Fruit fly (Drosophila melanogaster) whole organism, embryonic: Measurements from ENCODE around the gene Pp4-19C.

Source experiments
- Atf-2 ChIP-seq: fragments of 200-800 bp; sonication (Bioruptor generic); optimal IDR thresholded peaks from 2 replicates; lab custom pipeline; 2016; ENCODE audit warnings: missing biosample characterization, missing genetic modification characterization
- Atf6 ChIP-seq: fragments of 200-800 bp; sonication (Bioruptor generic); IDR thresholded peaks from 2 replicates; pipeline ENCODE4 v1.3.6; 2022; ENCODE audit warnings: missing biosample characterization, missing genetic modification characterization
- Bgb ChIP-seq: fragments of 200-800 bp; sonication (Bioruptor generic); IDR thresholded peaks from 2 replicates; pipeline ENCODE4 v1.3.6; 2022; ENCODE audit warnings: missing biosample characterization, missing genetic modification characterization; ENCODE audit not compliant: partially characterized antibody
- CG10565 ChIP-seq: fragments of 200-800 bp; sonication (Bioruptor generic); optimal IDR thresholded peaks from 3 replicates; lab custom pipeline; 2016; ENCODE audit warnings: missing biosample characterization, mild to moderate bottlenecking, missing genetic modification characterization
- CG12104 ChIP-seq: fragments of 200-800 bp; sonication (Bioruptor generic); optimal IDR thresholded peaks from 3 replicates; lab custom pipeline; 2016; ENCODE audit warnings: missing biosample characterization, missing genetic modification characterization
- CG12219 ChIP-seq: fragments of 200-800 bp; sonication (Bioruptor generic); optimal IDR thresholded peaks from 3 replicates; lab custom pipeline; 2018; ENCODE audit warnings: missing biosample characterization, mild to moderate bottlenecking, missing genetic modification characterization
- CG18262 ChIP-seq: fragments of 200-800 bp; optimal IDR thresholded peaks from 3 replicates; lab custom pipeline; 2019; ENCODE audit warnings: missing biosample characterization, mild to moderate bottlenecking, missing genetic modification characterization, moderate library complexity
- CG2120 ChIP-seq: fragments of 200-800 bp; sonication (Bioruptor generic); optimal IDR thresholded peaks from 3 replicates; lab custom pipeline; 2016; ENCODE audit warnings: missing biosample characterization, missing genetic modification characterization
- CG31388 ChIP-seq: fragments of 200-800 bp; sonication (Bioruptor generic); optimal IDR thresholded peaks from 2 replicates; lab custom pipeline; 2016; ENCODE audit warnings: missing biosample characterization, missing genetic modification characterization
- CG3838 ChIP-seq: fragments of 200-800 bp; sonication (Bioruptor generic); optimal IDR thresholded peaks from 3 replicates; lab custom pipeline; 2016; ENCODE audit warnings: missing biosample characterization, missing genetic modification characterization
- CG4282 ChIP-seq: fragments of 200-800 bp; sonication (Bioruptor generic); optimal IDR thresholded peaks from 2 replicates; lab custom pipeline; 2016; ENCODE audit warnings: missing biosample characterization, missing genetic modification characterization
- CG4328 ChIP-seq: fragments of 200-800 bp; sonication (Bioruptor generic); optimal IDR thresholded peaks from 3 replicates; lab custom pipeline; 2017; ENCODE audit warnings: missing biosample characterization, missing genetic modification reagents, missing genetic modification characterization
- CG7372 ChIP-seq: fragments of 200-800 bp; sonication (Bioruptor generic); IDR thresholded peaks from 2 replicates; pipeline ENCODE4 v1.3.6; 2022; ENCODE audit warnings: missing biosample characterization, missing genetic modification characterization
- CG8359 ChIP-seq: fragments of 200-800 bp; sonication (Bioruptor generic); optimal IDR thresholded peaks from 2 replicates; lab custom pipeline; 2017; ENCODE audit warnings: missing biosample characterization, mild to moderate bottlenecking, missing genetic modification characterization, borderline replicate concordance
- CG8924 ChIP-seq: fragments of 200-800 bp; optimal IDR thresholded peaks from 3 replicates; lab custom pipeline; 2019; ENCODE audit warnings: missing biosample characterization, mild to moderate bottlenecking, missing genetic modification characterization, moderate library complexity
- D19A ChIP-seq: fragments of 200-800 bp; optimal IDR thresholded peaks from 3 replicates; lab custom pipeline; 2019; ENCODE audit warnings: missing biosample characterization, mild to moderate bottlenecking, missing genetic modification characterization, moderate library complexity
- D19B ChIP-seq: fragments of 200-800 bp; sonication (Bioruptor generic); optimal IDR thresholded peaks from 2 replicates; lab custom pipeline; 2017; ENCODE audit warnings: missing biosample characterization, mild to moderate bottlenecking, missing genetic modification characterization
- Dref ChIP-seq: fragments of 200-800 bp; sonication (Bioruptor generic); IDR thresholded peaks from 2 replicates; pipeline ENCODE4 v1.3.6; 2022; ENCODE audit warnings: missing biosample characterization, missing genetic modification characterization
- E2f2 ChIP-seq: fragments of 200-800 bp; sonication (Bioruptor generic); IDR thresholded peaks from 2 replicates; pipeline ENCODE4 v1.3.6; 2022; ENCODE audit warnings: missing biosample characterization, missing genetic modification characterization
- Hr39 ChIP-seq: fragments of >200 bp; optimal IDR thresholded peaks from 2 replicates; lab custom pipeline; 2017
- Lhr ChIP-seq: fragments of 200-800 bp; sonication (Bioruptor generic); optimal IDR thresholded peaks from 3 replicates; lab custom pipeline; 2017; ENCODE audit warnings: mild to moderate bottlenecking, missing biosample characterization, missing genetic modification reagents, missing genetic modification characterization
- MBD-R2 ChIP-seq: fragments of 200-800 bp; sonication (Bioruptor generic); IDR thresholded peaks from 2 replicates; pipeline ENCODE4 v1.3.6; 2022; ENCODE audit warnings: missing biosample characterization, missing genetic modification characterization
- Neu2 ChIP-seq: fragments of 200-800 bp; sonication (Bioruptor generic); optimal IDR thresholded peaks from 3 replicates; lab custom pipeline; 2016; ENCODE audit warnings: missing biosample characterization, missing genetic modification characterization, borderline replicate concordance
- Scr ChIP-seq: fragments of 200-800 bp; sonication (Bioruptor generic); IDR thresholded peaks from 2 replicates; pipeline ENCODE4 v1.3.6; 2022; ENCODE audit warnings: missing biosample characterization, missing genetic modification characterization; ENCODE audit not compliant: partially characterized antibody
- Sry-δ ChIP-seq: fragments of 200-800 bp; sonication (Bioruptor generic); optimal IDR thresholded peaks from 2 replicates; lab custom pipeline; 2016; ENCODE audit warnings: missing biosample characterization, missing genetic modification characterization
- crp ChIP-seq, 2 experiments: fragments of 200-800 bp; sonication (Bioruptor generic); optimal IDR thresholded peaks; 2 replicates in 1 of 2; 3 replicates in 1 of 2; lab custom pipeline; 2017; ENCODE audit warnings: missing biosample characterization in 2 of 2, missing genetic modification characterization in 2 of 2, mild to moderate bottlenecking in 1 of 2, moderate library complexity in 1 of 2
- dmrt11E ChIP-seq: fragments of 200-800 bp; sonication (Bioruptor generic); optimal IDR thresholded peaks from 3 replicates; lab custom pipeline; 2018; ENCODE audit warnings: missing biosample characterization, mild to moderate bottlenecking, missing genetic modification characterization, moderate library complexity
- gsb ChIP-seq: fragments of 200-800 bp; sonication (Bioruptor generic); IDR thresholded peaks from 2 replicates; pipeline ENCODE4 v1.3.6; 2022; ENCODE audit warnings: missing biosample characterization, missing genetic modification characterization
- hth ChIP-seq: fragments of >200 bp; optimal IDR thresholded peaks from 2 replicates; lab custom pipeline; 2017; ENCODE audit warnings: inconsistent platforms
- inv ChIP-seq: fragments of 200-800 bp; sonication (Bioruptor generic); IDR thresholded peaks from 2 replicates; pipeline ENCODE4 v1.3.6; 2022; ENCODE audit warnings: missing biosample characterization, missing genetic modification characterization; ENCODE audit not compliant: partially characterized antibody
- knrl ChIP-seq: fragments of 200-800 bp; sonication (Bioruptor generic); IDR thresholded peaks from 3 replicates; pipeline ENCODE4 v1.3.6; 2022; ENCODE audit warnings: missing biosample characterization, missing genetic modification characterization; ENCODE audit not compliant: partially characterized antibody
- lab ChIP-seq: fragments of 200-800 bp; sonication (Bioruptor generic); optimal IDR thresholded peaks from 3 replicates; lab custom pipeline; 2017; ENCODE audit warnings: missing biosample characterization, missing genetic modification characterization, mild to moderate bottlenecking, moderate library complexity, missing genetic modification reagents
- lbe ChIP-seq: fragments of 200-800 bp; sonication (Bioruptor generic); optimal IDR thresholded peaks from 2 replicates; lab custom pipeline; 2016; ENCODE audit warnings: missing biosample characterization, mild to moderate bottlenecking, missing genetic modification characterization
- sens ChIP-seq: fragments of 200-800 bp; sonication (Bioruptor generic); peaks from one replicate; lab custom pipeline; 2016; ENCODE audit warnings: missing biosample characterization, missing genetic modification characterization
- shn ChIP-seq: fragments of 200-800 bp; sonication (Bioruptor generic); optimal IDR thresholded peaks from 3 replicates; lab custom pipeline; 2016; ENCODE audit warnings: missing biosample characterization, missing genetic modification characterization
- sisA ChIP-seq: fragments of 200-800 bp; sonication (Bioruptor generic); IDR thresholded peaks from 2 replicates; pipeline ENCODE4 v1.3.6; 2022; ENCODE audit warnings: missing biosample characterization, missing genetic modification characterization
- sna ChIP-seq: fragments of 200-800 bp; sonication (Bioruptor generic); IDR thresholded peaks from 2 replicates; pipeline ENCODE4 v1.3.6; 2022; ENCODE audit warnings: missing biosample characterization, missing genetic modification characterization; ENCODE audit not compliant: partially characterized antibody
- stwl ChIP-seq: fragments of 200-800 bp; sonication (Bioruptor generic); optimal IDR thresholded peaks from 3 replicates; lab custom pipeline; 2018; ENCODE audit warnings: missing biosample characterization, mild to moderate bottlenecking, missing genetic modification characterization, moderate library complexity
- tup ChIP-seq: fragments of 200-800 bp; sonication (Bioruptor generic); optimal IDR thresholded peaks from 2 replicates; lab custom pipeline; 2016; ENCODE audit warnings: missing biosample characterization, mild to moderate bottlenecking, missing genetic modification characterization, moderate library complexity
- vfl ChIP-seq: fragments of 200-800 bp; sonication (Bioruptor generic); optimal IDR thresholded peaks from 2 replicates; lab custom pipeline; 2016; ENCODE audit warnings: missing biosample characterization, missing genetic modification characterization
- vnd ChIP-seq: fragments of 200-800 bp; sonication (Bioruptor generic); IDR thresholded peaks from 3 replicates; pipeline ENCODE4 v1.3.6; 2022; ENCODE audit warnings: missing biosample characterization, missing genetic modification characterization; ENCODE audit not compliant: partially characterized antibody

Gene Pp4-19C

DNA sequence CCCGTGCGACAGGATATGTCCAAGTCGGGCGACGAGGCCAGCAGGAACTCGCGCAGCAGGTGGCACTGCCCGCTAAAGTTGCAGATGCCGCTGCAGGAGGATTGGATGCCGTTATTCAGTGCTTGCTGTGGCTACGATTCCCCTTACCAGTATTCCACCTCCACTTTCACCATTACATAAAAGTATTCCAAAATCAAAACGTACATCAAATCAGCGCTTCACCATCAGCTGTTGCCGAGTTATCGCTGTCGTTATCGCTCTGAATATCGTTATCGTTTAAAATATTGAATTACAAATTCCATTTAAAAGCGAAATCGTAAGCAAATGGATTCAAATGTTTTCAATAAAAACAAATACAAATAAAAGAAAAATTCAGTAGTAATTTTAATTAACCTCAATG, 3.0 kb upstream of the Pp4-19C start, which contains the start of gene CG15456 (continued):
- no peak for TF ChIP-seq CG2120 (GFP tag; lab: Kevin White, UChicago)
- no peak for TF ChIP-seq CG4328
- TF ChIP-seq sisA: no peak
- peak; percentile 78 for TF ChIP-seq sens (GFP tag; lab: Kevin White, UChicago)
- TF ChIP-seq Scr (GFP tag; lab: Robert Waterston, UW): peak; percentile 48
- peak; percentile 38 for TF ChIP-seq stwl (tag; lab: Kevin White, UChicago)
- no peak for TF ChIP-seq gsb (GFP tag; lab: Robert Waterston, UW)
- TF ChIP-seq MBD-R2: peak; percentile 76
- peak; percentile 59 for TF ChIP-seq Dref (GFP tag; lab: Robert Waterston, UW)
- TF ChIP-seq E2f2 (GFP tag; lab: Robert Waterston, UW): peak; percentile 90
- peak; percentile 40 to 89 for TF ChIP-seq crp (GFP tag; optimal IDR thresholded peaks at IDR 0.05; lab: Kevin White, UChicago)
- TF ChIP-seq vnd (GFP tag; lab: Robert Waterston, UW): peak; percentile 59; the same call in 2 of the 3 replicates
- peak; percentile 14 for TF ChIP-seq Sry-δ (GFP tag; lab: Kevin White, UChicago)
- TF ChIP-seq sna: peak; percentile 41

DNA sequence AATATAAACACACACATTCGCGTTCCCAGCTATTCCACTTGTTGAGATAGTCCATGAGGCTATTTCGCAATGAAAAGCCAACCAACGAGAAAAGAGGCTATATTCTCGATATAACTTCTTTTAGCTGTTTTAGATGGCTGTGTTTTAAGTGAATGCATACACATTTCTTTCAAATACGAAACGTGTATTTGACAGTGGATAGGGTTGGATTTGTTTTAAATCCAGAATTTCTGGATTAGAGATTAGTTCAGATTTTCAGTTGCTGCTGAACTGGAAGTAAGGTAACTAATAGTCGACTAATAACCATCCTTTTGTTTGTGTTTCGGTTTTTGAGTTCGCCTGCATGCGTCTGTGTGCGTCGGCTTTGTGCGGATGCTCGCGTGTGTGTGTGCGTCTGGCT, 644 bp downstream of the Pp4-19C start:
- no peak for TF ChIP-seq sisA
- no peak for TF ChIP-seq Lhr
- no peak for TF ChIP-seq knrl
- no peak for TF ChIP-seq Hr39 (lab: Kevin White, UChicago)
- peak; percentile 55 for TF ChIP-seq D19A (tag; lab: Kevin White, UChicago)
- TF ChIP-seq D19B (GFP tag; lab: Kevin White, UChicago): peak; percentile 72

dm6 chrX:20419313-20419712, 4.5 kb downstream of the Pp4-19C start, which contains the start of gene Obp19d:
Obp19d (plus strand) TSS chrX:20419613.
- TF ChIP-seq inv (GFP tag; lab: Robert Waterston, UW) (no peak), vfl (GFP tag; lab: Kevin White, UChicago) (no peak), hth (lab: Kevin White, UChicago) (no peak), dmrt11E (tag; lab: Kevin White, UChicago) (no peak), CG12104 (GFP tag; lab: Kevin White, UChicago) (no peak)

DNA sequence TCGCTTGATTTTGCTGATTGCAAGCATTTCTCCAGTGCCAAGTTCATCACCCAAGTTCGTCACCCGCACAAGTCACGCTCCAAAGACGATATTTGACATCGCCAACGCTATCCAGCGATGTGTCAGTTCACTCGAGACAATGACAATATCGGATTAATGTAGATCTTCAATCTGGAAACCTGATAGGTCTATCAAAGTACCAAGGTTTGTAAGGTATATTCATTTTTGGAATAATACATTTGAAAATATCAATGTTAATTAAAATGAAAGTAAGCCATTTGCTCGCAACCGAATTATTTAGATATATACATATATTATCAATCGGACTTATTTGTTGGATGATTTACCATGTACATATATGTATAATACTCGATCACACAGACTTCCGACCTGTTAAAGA, 4.9 kb downstream of the Pp4-19C start, which contains the start of gene Obp19c:
Gene Obp19c (minus strand): TSS at position 101 of the 400 bp plus-strand sequence.
- no peak for TF ChIP-seq Neu2 (GFP tag; lab: Kevin White, UChicago)
- TF ChIP-seq lab: no peak
- TF ChIP-seq lbe (GFP tag; lab: Kevin White, UChicago): no peak
- TF ChIP-seq Atf-2: no peak
- TF ChIP-seq shn: no peak
- TF ChIP-seq, all 482 proteins: peak for 0

DNA sequence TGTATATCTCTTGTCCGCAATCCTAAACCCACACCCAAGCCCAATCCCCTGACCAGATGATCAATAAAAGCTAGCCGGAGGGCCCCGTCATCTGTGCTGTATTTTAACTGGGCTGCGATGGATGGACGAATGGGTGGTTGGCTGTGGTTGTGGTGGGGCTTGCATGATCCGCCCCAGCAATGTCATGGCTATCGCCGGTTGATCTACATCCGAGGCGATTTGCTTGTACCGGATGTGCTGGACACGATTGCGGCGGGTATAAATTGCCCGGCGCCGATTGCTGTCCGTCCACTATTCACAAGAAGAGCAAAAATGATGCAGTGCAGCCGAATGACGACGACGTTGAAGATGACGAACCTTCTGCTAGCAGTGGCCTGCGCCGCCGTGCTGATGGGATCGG, 7.4 kb downstream of the Pp4-19C start, which contains the start of gene Obp19b:
Gene Obp19b (plus strand): TSS at position 301 of the 400 bp plus-strand sequence.
- TF ChIP-seq CG7372 (GFP tag; lab: Robert Waterston, UW): no peak
- TF ChIP-seq CG12219 (GFP tag; lab: Kevin White, UChicago): no peak
- TF ChIP-seq CG8924 (tag; lab: Kevin White, UChicago): no peak
- no peak for TF ChIP-seq CG4282
- TF ChIP-seq CG10565 (GFP tag; lab: Kevin White, UChicago): no peak
- TF ChIP-seq CG31388 (GFP tag; lab: Kevin White, UChicago): no peak
- no peak for TF ChIP-seq Bgb
- no peak for TF ChIP-seq Atf6 (GFP tag; lab: Robert Waterston, UW)
- TF ChIP-seq CG8359 (GFP tag; lab: Kevin White, UChicago): no peak
- TF ChIP-seq tup (GFP tag; lab: Kevin White, UChicago): no peak
- TF ChIP-seq CG3838 (GFP tag; lab: Kevin White, UChicago): no peak
- TF ChIP-seq CG18262: no peak
